Worm (Caenorhabditis elegans) whole organism, midembryonic: ENCODE results near the gene flp-32.
A peak's percentile ranks its signal among the peaks of the same experiment; 100 is the strongest.

Experiments used
- T22C8.4 ChIP-seq: fragments of 200-800 bp; sonication (Bioruptor generic); IDR thresholded peaks from 2 replicates; pipeline ENCODE4 v1.3.6; 2022; ENCODE audit warnings: missing genetic modification characterization, missing compliant biosample characterization
- flt-1 ChIP-seq: fragments of 200-800 bp; sonication (Bioruptor generic); IDR thresholded peaks from 2 replicates; pipeline ENCODE4 v1.3.6; 2022; ENCODE audit warnings: missing genetic modification characterization, missing compliant biosample characterization
- med-1 ChIP-seq: sonication (generic microtip); optimal IDR thresholded peaks from 2 replicates; lab custom pipeline; 2017; ENCODE audit warnings: missing genetic modification characterization, mild to moderate bottlenecking, missing compliant biosample characterization, antibody characterized with exemption, missing genetic modification reagents; ENCODE audit not compliant: insufficient read depth
- ref-1 ChIP-seq: fragments of 200-800 bp; sonication (Bioruptor generic); conservative IDR thresholded peaks from 2 replicates; pipeline ENCODE4 v1.3.6; 2022; ENCODE audit warnings: missing genetic modification reagents, missing genetic modification characterization, missing compliant biosample characterization

- TF ChIP-seq med-1 (GFP tag; lab: Kevin White, UChicago) = no peak
- TF ChIP-seq T22C8.4 = peak; percentile 64; the same call in 1 of the 2 replicates
- TF ChIP-seq flt-1 (GFP tag; lab: Robert Waterston, UW) = no peak
- TF ChIP-seq ref-1 (GFP tag; lab: Robert Waterston, UW) = no peak
Observed at ce11 chrX:15430983-15431382, 2.6 kb upstream of the flp-32 start, which contains the start of gene blos-8.
